Fruit fly (Drosophila melanogaster): ENCODE results near the gene RasGAP1.

The RasGAP1 gene

dm6 chr3L:9899046-9899659 is 44.1 kb upstream of the RasGAP1 start, which contains the start of gene nudE (continued):
- TF ChIP-seq Lhr (GFP tag; optimal IDR thresholded peaks at IDR 0.05) (no peak), CG33213 (GFP tag; optimal IDR thresholded peaks at IDR 0.05) (peak; percentile 52), CG17612 (GFP tag; IDR thresholded peaks at IDR 0.05) (no peak), h (optimal IDR thresholded peaks at IDR 0.05) (no peak), ind (GFP tag; optimal IDR thresholded peaks at IDR 0.05) (peak; percentile 12), CG9817 (tag; optimal IDR thresholded peaks at IDR 0.05) (peak; percentile 32), HLH4C (GFP tag; IDR thresholded peaks at IDR 0.05; ENCODE audit: partially characterized antibody) (no peak), Neu2 (GFP tag; optimal IDR thresholded peaks at IDR 0.05; ENCODE audit: borderline replicate concordance) (peak; percentile 17), ems (GFP tag; optimal IDR thresholded peaks at IDR 0.05) (no peak), fd64A (GFP tag; optimal IDR thresholded peaks at IDR 0.05) (no peak), cato (GFP tag; optimal IDR thresholded peaks at IDR 0.05; ENCODE audit: borderline replicate concordance) (no peak), CG30403 (GFP tag; optimal IDR thresholded peaks at IDR 0.05) (peak; percentile 40), MESR4 (GFP tag; optimal IDR thresholded peaks at IDR 0.05) (peak; percentile 84), mam (GFP tag; optimal IDR thresholded peaks at IDR 0.05) (peak; percentile 50), yki (optimal IDR thresholded peaks at IDR 0.05) (no peak), pho (GFP tag; optimal IDR thresholded peaks at IDR 0.05) (peak; percentile 21), CG11456 (GFP tag; IDR thresholded peaks at IDR 0.05) (peak; percentile 69; the same call in 1 of the 3 replicates), onecut (GFP tag; IDR thresholded peaks at IDR 0.05) (no peak), mld (GFP tag; IDR thresholded peaks at IDR 0.05; ENCODE audit: partially characterized antibody) (no peak), CG10267 (tag; optimal IDR thresholded peaks at IDR 0.05) (peak; percentile 91), CG9437 (GFP tag; optimal IDR thresholded peaks at IDR 0.05) (no peak), CG13894 (tag; optimal IDR thresholded peaks at IDR 0.05) (no peak), CG2712 (tag; optimal IDR thresholded peaks at IDR 0.05) (peak; percentile 23), bbx (GFP tag; IDR thresholded peaks at IDR 0.05; ENCODE audit: partially characterized antibody) (0 out of 2 replicates have a peak, but pooled peaks have one; percentile 44), knrl (GFP tag; IDR thresholded peaks at IDR 0.05; ENCODE audit: partially characterized antibody) (no peak), H15 (GFP tag; IDR thresholded peaks at IDR 0.05) (no peak), CG1647 (GFP tag; optimal IDR thresholded peaks at IDR 0.05) (no peak), YL-1 (GFP tag; optimal IDR thresholded peaks at IDR 0.05) (peak; percentile 77), CG34376 (GFP tag; optimal IDR thresholded peaks at IDR 0.05) (peak; percentile 45), CG34224 (GFP tag; IDR thresholded peaks at IDR 0.05; ENCODE audit: partially characterized antibody) (no peak), Chrac-16 (GFP tag; optimal IDR thresholded peaks at IDR 0.05) (peak; percentile 18), gce (GFP tag; IDR thresholded peaks at IDR 0.05) (no peak), Atf-2 (GFP tag; optimal IDR thresholded peaks at IDR 0.05) (no peak), CG4424 (GFP tag; optimal IDR thresholded peaks at IDR 0.05) (peak; percentile 22), tna (GFP tag; IDR thresholded peaks at IDR 0.05; ENCODE audit: partially characterized antibody) (no peak), CHES-1-like (GFP tag; optimal IDR thresholded peaks at IDR 0.05) (peak; percentile 32), CG13424 (tag; optimal IDR thresholded peaks at IDR 0.05) (peak; percentile 0), fd3F (GFP tag; optimal IDR thresholded peaks at IDR 0.05) (no peak), Gsc (GFP tag; IDR thresholded peaks at IDR 0.05) (no peak), crc (GFP tag; optimal IDR thresholded peaks at IDR 0.05) (peak; percentile 21), D19B (GFP tag; optimal IDR thresholded peaks at IDR 0.05) (no peak), stwl (tag; optimal IDR thresholded peaks at IDR 0.05) (peak; percentile 61), fd96Cb (tag; optimal IDR thresholded peaks at IDR 0.05) (no peak), bcd (GFP tag; optimal IDR thresholded peaks at IDR 0.05) (peak; percentile 13), CG1024 (GFP tag; IDR thresholded peaks at IDR 0.05) (no peak), Bteb2 (GFP tag; optimal IDR thresholded peaks at IDR 0.05) (peak; percentile 28), CG8944 (GFP tag; optimal IDR thresholded peaks at IDR 0.05) (peak; percentile 41), unpg (GFP tag; optimal IDR thresholded peaks at IDR 0.05) (peak; percentile 37), Doc3 (GFP tag; IDR thresholded peaks at IDR 0.05; ENCODE audit: partially characterized antibody) (no peak), salm (tag; optimal IDR thresholded peaks at IDR 0.05) (no peak)

Data from whole organism, embryonic.